Worm (Caenorhabditis elegans): ENCODE results near the gene F22B8.7.

Gene F22B8.7

DNA sequence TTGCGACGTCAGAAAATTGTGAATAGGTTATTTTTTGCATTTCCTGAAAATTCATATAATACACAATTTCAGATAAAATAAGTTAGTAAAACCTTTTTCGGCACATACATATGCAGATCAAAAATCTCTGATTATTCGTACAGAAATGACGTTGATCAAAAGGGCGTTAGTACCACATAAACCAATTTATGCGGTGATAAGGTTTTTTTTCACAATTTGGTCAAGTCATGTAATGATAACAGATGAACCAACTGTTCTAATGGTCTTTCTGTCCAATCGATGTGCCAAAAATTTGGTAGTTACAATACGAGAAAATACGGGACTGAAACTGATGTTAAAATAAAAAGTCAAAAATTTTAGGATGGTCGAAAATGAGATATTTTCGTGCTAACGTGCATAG, 14.3 kb upstream of the F22B8.7 start:
- TF ChIP-seq sea-1 (GFP tag; conservative IDR thresholded peaks at IDR 0.05) (no peak), F13C5.2 (tag; optimal IDR thresholded peaks at IDR 0.05) (no peak), pes-1 (GFP tag; IDR thresholded peaks at IDR 0.05) (no peak), ceh-13 (GFP tag; optimal IDR thresholded peaks at IDR 0.05) (no peak), aly-1 (tag; optimal IDR thresholded peaks at IDR 0.05) (no peak), hnd-1 (tag; optimal IDR thresholded peaks at IDR 0.05) (no peak), scrt-1 (GFP tag; IDR thresholded peaks at IDR 0.05) (no peak)

- no peak for TF ChIP-seq ceh-36 (tag; optimal IDR thresholded peaks at IDR 0.05)
- no peak for TF ChIP-seq ets-7 (tag; optimal IDR thresholded peaks at IDR 0.05)
- TF ChIP-seq hmbx-1 (tag; optimal IDR thresholded peaks at IDR 0.05), result no peak
- no peak for TF ChIP-seq tra-4 (tag; optimal IDR thresholded peaks at IDR 0.05)
- no peak for TF ChIP-seq sea-1 (GFP tag; conservative IDR thresholded peaks at IDR 0.05)
- TF ChIP-seq hmg-4 (GFP tag; optimal IDR thresholded peaks at IDR 0.05), result no peak
These were observed 13.7 kb upstream of the F22B8.7 start for ce11 chrV:16080678-16081077.

DNA sequence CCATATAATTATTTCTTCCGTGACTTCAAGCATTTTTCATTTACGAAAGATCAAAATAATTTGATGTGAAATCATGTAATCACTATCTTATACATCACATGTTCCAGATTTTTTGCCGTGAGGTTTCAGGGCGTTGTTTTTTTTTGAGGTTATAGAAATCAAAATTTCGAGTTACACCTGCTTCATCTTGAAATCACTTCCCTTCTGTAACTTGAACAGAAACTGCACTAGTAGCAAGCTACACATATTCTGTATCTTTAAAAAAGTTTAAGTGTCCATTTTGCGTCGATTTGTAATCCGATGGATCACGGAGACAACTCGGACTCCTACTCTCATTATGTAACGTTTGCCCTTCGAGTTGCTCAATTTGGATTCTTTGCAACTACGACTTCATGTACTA, 3.7 kb upstream of the F22B8.7 start, which contains the start of gene F22B8.3:
Gene F22B8.3 (plus strand): TSS at position 301 of the 400 bp plus-strand sequence.
- TF ChIP-seq hnd-1 (tag; optimal IDR thresholded peaks at IDR 0.05) (no peak), scrt-1 (GFP tag; IDR thresholded peaks at IDR 0.05) (no peak), tbx-11 (GFP tag; IDR thresholded peaks at IDR 0.05) (no peak), tbx-37 (GFP tag; conservative IDR thresholded peaks at IDR 0.05) (no peak), sea-1 (GFP tag; conservative IDR thresholded peaks at IDR 0.05) (no peak), aly-1 (tag; optimal IDR thresholded peaks at IDR 0.05) (no peak), F13C5.2 (tag; optimal IDR thresholded peaks at IDR 0.05) (no peak), tra-4 (tag; optimal IDR thresholded peaks at IDR 0.05) (no peak), hmg-4 (GFP tag; optimal IDR thresholded peaks at IDR 0.05) (no peak), B0310.2 (tag; optimal IDR thresholded peaks at IDR 0.05) (no peak), flt-1 (GFP tag; IDR thresholded peaks at IDR 0.05) (no peak), pes-1 (GFP tag; IDR thresholded peaks at IDR 0.05) (no peak), ceh-13 (GFP tag; optimal IDR thresholded peaks at IDR 0.05) (no peak), ama-1 (optimal IDR thresholded peaks at IDR 0.05) (no peak), hmbx-1 (tag; optimal IDR thresholded peaks at IDR 0.05) (no peak), ets-7 (tag; optimal IDR thresholded peaks at IDR 0.05) (no peak), ceh-36 (tag; optimal IDR thresholded peaks at IDR 0.05) (no peak)

ce11 chrV:16094862-16095261, 478 bp downstream of the F22B8.7 start:
- TF ChIP-seq ets-7 (tag; optimal IDR thresholded peaks at IDR 0.05), result no peak
- TF ChIP-seq ceh-13 (GFP tag; optimal IDR thresholded peaks at IDR 0.05), result no peak
- no peak for TF ChIP-seq sea-1 (GFP tag; conservative IDR thresholded peaks at IDR 0.05)
- TF ChIP-seq ama-1 (optimal IDR thresholded peaks at IDR 0.05), result no peak
- TF ChIP-seq aly-1 (tag; optimal IDR thresholded peaks at IDR 0.05), result no peak
- no peak for TF ChIP-seq B0310.2 (tag; optimal IDR thresholded peaks at IDR 0.05)
- no peak for TF ChIP-seq hmbx-1 (tag; optimal IDR thresholded peaks at IDR 0.05)
- TF ChIP-seq hnd-1 (tag; optimal IDR thresholded peaks at IDR 0.05), result no peak
- TF ChIP-seq scrt-1 (GFP tag; IDR thresholded peaks at IDR 0.05), result no peak
- TF ChIP-seq tbx-11 (GFP tag; IDR thresholded peaks at IDR 0.05), result no peak
- TF ChIP-seq F13C5.2 (tag; optimal IDR thresholded peaks at IDR 0.05), result no peak
- no peak for TF ChIP-seq ceh-36 (tag; optimal IDR thresholded peaks at IDR 0.05)
- TF ChIP-seq pes-1 (GFP tag; IDR thresholded peaks at IDR 0.05), result no peak
- no peak for TF ChIP-seq hmg-4 (GFP tag; optimal IDR thresholded peaks at IDR 0.05)
- no peak for TF ChIP-seq tbx-37 (GFP tag; conservative IDR thresholded peaks at IDR 0.05)
- no peak for TF ChIP-seq tra-4 (tag; optimal IDR thresholded peaks at IDR 0.05)
- no peak for TF ChIP-seq flt-1 (GFP tag; IDR thresholded peaks at IDR 0.05)

ce11 chrV:16099441-16099840, 5.1 kb downstream of the F22B8.7 start, which contains the start of gene str-7:
Gene str-7 (minus strand): TSS chrV:16099541.
- TF ChIP-seq sea-1 (GFP tag; conservative IDR thresholded peaks at IDR 0.05), result no peak
- no peak for TF ChIP-seq tbx-37 (GFP tag; conservative IDR thresholded peaks at IDR 0.05)
- TF ChIP-seq tbx-11 (GFP tag; IDR thresholded peaks at IDR 0.05), result no peak
- TF ChIP-seq hmbx-1 (tag; optimal IDR thresholded peaks at IDR 0.05), result no peak
- no peak for TF ChIP-seq pes-1 (GFP tag; IDR thresholded peaks at IDR 0.05)
- TF ChIP-seq scrt-1 (GFP tag; IDR thresholded peaks at IDR 0.05), result no peak
- no peak for TF ChIP-seq F13C5.2 (tag; optimal IDR thresholded peaks at IDR 0.05)
- no peak for TF ChIP-seq ets-7 (tag; optimal IDR thresholded peaks at IDR 0.05)

ce11 chrV:16100103-16100730, 5.8 kb downstream of the F22B8.7 start, which contains the start of gene cth-1:
Gene cth-1 (plus strand): TSS chrV:16100680.
- TF ChIP-seq hmg-4 (GFP tag; optimal IDR thresholded peaks at IDR 0.05) (no peak), ets-7 (tag; optimal IDR thresholded peaks at IDR 0.05) (no peak), sea-1 (GFP tag; conservative IDR thresholded peaks at IDR 0.05) (no peak), B0310.2 (tag; optimal IDR thresholded peaks at IDR 0.05) (no peak), ceh-36 (tag; optimal IDR thresholded peaks at IDR 0.05) (no peak), aly-1 (tag; optimal IDR thresholded peaks at IDR 0.05) (no peak), hmbx-1 (tag; optimal IDR thresholded peaks at IDR 0.05) (no peak), scrt-1 (GFP tag; IDR thresholded peaks at IDR 0.05) (no peak), F13C5.2 (tag; optimal IDR thresholded peaks at IDR 0.05) (no peak), hnd-1 (tag; optimal IDR thresholded peaks at IDR 0.05) (no peak), tbx-37 (GFP tag; conservative IDR thresholded peaks at IDR 0.05) (no peak)

DNA sequence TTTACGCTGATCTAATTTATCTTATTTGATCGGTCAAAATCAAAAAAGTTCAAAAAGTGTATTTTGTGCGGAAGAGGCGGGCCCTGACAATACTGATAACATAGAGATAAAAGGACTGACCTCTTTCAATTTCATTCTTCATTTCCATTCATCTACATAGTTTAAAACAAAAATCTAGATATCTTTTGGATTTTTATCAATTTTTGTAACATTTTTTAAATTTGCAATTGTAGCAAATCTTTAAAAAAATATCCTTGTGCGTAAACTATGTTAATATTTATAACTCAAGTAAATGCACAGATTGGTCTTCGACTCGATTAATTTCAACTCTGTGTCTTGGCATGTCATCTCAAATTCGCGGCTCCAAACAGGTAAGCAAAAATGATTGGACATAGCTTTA, 9.2 kb downstream of the F22B8.7 start, which contains the start of gene argk-1:
Gene argk-1 (plus strand): TSS at position 301 of the 400 bp plus-strand sequence.
- TF ChIP-seq flt-1 (GFP tag; IDR thresholded peaks at IDR 0.05), result no peak
- no peak for TF ChIP-seq ets-7 (tag; optimal IDR thresholded peaks at IDR 0.05)
- no peak for TF ChIP-seq sea-1 (GFP tag; conservative IDR thresholded peaks at IDR 0.05)
- TF ChIP-seq tbx-37 (GFP tag; conservative IDR thresholded peaks at IDR 0.05), result no peak
- no peak for TF ChIP-seq F13C5.2 (tag; optimal IDR thresholded peaks at IDR 0.05)
- no peak for TF ChIP-seq tbx-11 (GFP tag; IDR thresholded peaks at IDR 0.05)

- TF ChIP-seq ama-1 (optimal IDR thresholded peaks at IDR 0.05), result no peak
- TF ChIP-seq ceh-13 (GFP tag; optimal IDR thresholded peaks at IDR 0.05), result no peak
- no peak for TF ChIP-seq aly-1 (tag; optimal IDR thresholded peaks at IDR 0.05)
- TF ChIP-seq tra-4 (tag; optimal IDR thresholded peaks at IDR 0.05), result no peak
- no peak for TF ChIP-seq tbx-11 (GFP tag; IDR thresholded peaks at IDR 0.05)
- TF ChIP-seq pes-1 (GFP tag; IDR thresholded peaks at IDR 0.05), result no peak
- no peak for TF ChIP-seq F13C5.2 (tag; optimal IDR thresholded peaks at IDR 0.05)
- TF ChIP-seq flt-1 (GFP tag; IDR thresholded peaks at IDR 0.05), result no peak
These were observed 19.9 kb downstream of the F22B8.7 start, which contains the start of gene srxa-16 for ce11 chrV:16114237-16114636. Gene srxa-16 (minus strand): TSS chrV:16114337.

Data from whole organism, early embryonic.